Worm (Caenorhabditis elegans) whole organism, L2 larva: ENCODE results near the gene fmo-4.

Source experiments
- C34F6.9 ChIP-seq: fragments of 150-350 bp; optimal IDR thresholded peaks from 2 replicates; lab custom pipeline; 2014; ENCODE audit warnings: missing biosample characterization, missing genetic modification characterization
- F13H6.1 ChIP-seq: sonication (generic microtip); optimal IDR thresholded peaks from 2 replicates; lab custom pipeline; 2016; ENCODE audit warnings: missing genetic modification characterization, missing compliant biosample characterization
- R02D3.7 ChIP-seq: fragments of 150-350 bp; optimal IDR thresholded peaks from 2 replicates; lab custom pipeline; 2014; ENCODE audit warnings: missing biosample characterization, missing genetic modification characterization
- Y55F3AM.14 ChIP-seq: fragments of 200-800 bp; sonication (Bioruptor generic); optimal IDR thresholded peaks from 2 replicates; lab custom pipeline; 2018; ENCODE audit warnings: mild to moderate bottlenecking, missing genetic modification characterization, missing compliant biosample characterization
- ZK546.5 ChIP-seq: sonication (generic microtip); optimal IDR thresholded peaks from 2 replicates; lab custom pipeline; 2017; ENCODE audit warnings: missing biosample characterization, missing genetic modification characterization
- alr-1 ChIP-seq: fragments of 150-350 bp; optimal IDR thresholded peaks from 2 replicates; lab custom pipeline; 2014; ENCODE audit warnings: missing biosample characterization, missing genetic modification characterization
- aly-2 ChIP-seq: fragments of 150-350 bp; optimal IDR thresholded peaks from 2 replicates; lab custom pipeline; 2014; ENCODE audit warnings: missing biosample characterization, missing genetic modification characterization
- ama-1 ChIP-seq: fragments of 150-350 bp; optimal IDR thresholded peaks from 2 replicates; lab custom pipeline; 2018; ENCODE audit warnings: inconsistent platforms
- blmp-1 ChIP-seq: sonication (generic microtip); optimal IDR thresholded peaks from 2 replicates; lab custom pipeline; 2017; ENCODE audit warnings: missing genetic modification characterization, mild to moderate bottlenecking, missing compliant biosample characterization, antibody characterized with exemption, moderate library complexity; ENCODE audit not compliant: insufficient read depth
- ceh-16 ChIP-seq: fragments of 150-350 bp; optimal IDR thresholded peaks from 2 replicates; lab custom pipeline; 2014; ENCODE audit warnings: missing biosample characterization, missing genetic modification characterization
- ceh-82 ChIP-seq: fragments of 150-350 bp; optimal IDR thresholded peaks from 2 replicates; lab custom pipeline; 2014; ENCODE audit warnings: missing biosample characterization, missing genetic modification characterization
- crh-2 ChIP-seq: sonication (generic microtip); optimal IDR thresholded peaks from 2 replicates; lab custom pipeline; 2017; ENCODE audit warnings: missing biosample characterization, missing genetic modification characterization
- dmd-4 ChIP-seq: sonication (generic microtip); optimal IDR thresholded peaks from 2 replicates; lab custom pipeline; 2017; ENCODE audit warnings: missing biosample characterization, missing genetic modification characterization
- egl-27 ChIP-seq: sonication (generic microtip); optimal IDR thresholded peaks from 3 replicates; lab custom pipeline; 2017; ENCODE audit warnings: missing biosample characterization, missing genetic modification reagents, missing genetic modification characterization
- elt-1 ChIP-seq: fragments of 150-350 bp; optimal IDR thresholded peaks from 2 replicates; lab custom pipeline; 2014; ENCODE audit warnings: missing biosample characterization, missing genetic modification characterization
- elt-3 ChIP-seq: sonication (generic microtip); optimal IDR thresholded peaks from 2 replicates; lab custom pipeline; 2017; ENCODE audit warnings: missing biosample characterization, missing genetic modification characterization
- fos-1 ChIP-seq: fragments of 150-350 bp; optimal IDR thresholded peaks from 2 replicates; lab custom pipeline; 2014; ENCODE audit warnings: missing biosample characterization, missing genetic modification characterization
- gmeb-1 ChIP-seq: fragments of 150-350 bp; optimal IDR thresholded peaks from 2 replicates; lab custom pipeline; 2014; ENCODE audit warnings: missing biosample characterization, missing genetic modification characterization
- lin-11 ChIP-seq: fragments of 150-350 bp; sonication (generic microtip); optimal IDR thresholded peaks from 2 replicates; lab custom pipeline; 2014; ENCODE audit warnings: missing biosample characterization, missing genetic modification characterization, inconsistent platforms, mixed read lengths
- lin-13 ChIP-seq: fragments of 150-350 bp; optimal IDR thresholded peaks from 2 replicates; lab custom pipeline; 2014; ENCODE audit warnings: missing biosample characterization, missing genetic modification reagents, missing genetic modification characterization
- lin-39 ChIP-seq: fragments of 150-350 bp; optimal IDR thresholded peaks from 2 replicates; lab custom pipeline; 2014; ENCODE audit warnings: missing biosample characterization, missing genetic modification reagents, missing genetic modification characterization
- lsy-2 ChIP-seq, 2 experiments: fragments of 150-350 bp in 1 of 2; sonication (generic microtip) in 1 of 2; optimal IDR thresholded peaks; 2 replicates each; lab custom pipeline; 2014 to 2017; ENCODE audit warnings: missing biosample characterization in 2 of 2, missing genetic modification characterization in 2 of 2
- mab-5 ChIP-seq: fragments of 150-350 bp; optimal IDR thresholded peaks from 2 replicates; lab custom pipeline; 2014; ENCODE audit warnings: missing biosample characterization, missing genetic modification characterization
- mbf-1 ChIP-seq: sonication (generic microtip); optimal IDR thresholded peaks from 2 replicates; lab custom pipeline; 2017; ENCODE audit warnings: missing biosample characterization, missing genetic modification characterization
- mdl-1 ChIP-seq, 2 experiments: fragments of 150-350 bp in 1 of 2; sonication (generic microtip) in 1 of 2; optimal IDR thresholded peaks; 2 replicates each; lab custom pipeline; 2017; ENCODE audit warnings: missing biosample characterization in 2 of 2, missing genetic modification characterization in 2 of 2
- nhr-10 ChIP-seq: sonication (generic microtip); optimal IDR thresholded peaks from 2 replicates; lab custom pipeline; 2017; ENCODE audit warnings: missing biosample characterization, missing genetic modification characterization
- nhr-11 ChIP-seq: fragments of 150-350 bp; optimal IDR thresholded peaks from 2 replicates; lab custom pipeline; 2014; ENCODE audit warnings: missing biosample characterization, missing genetic modification characterization
- nhr-12 ChIP-seq: fragments of 150-350 bp; optimal IDR thresholded peaks from 2 replicates; lab custom pipeline; 2014; ENCODE audit warnings: missing biosample characterization, missing genetic modification characterization
- nhr-129 ChIP-seq: fragments of 150-350 bp; optimal IDR thresholded peaks from 2 replicates; lab custom pipeline; 2014; ENCODE audit warnings: missing biosample characterization, missing genetic modification characterization
- nhr-21 ChIP-seq: fragments of 150-350 bp; optimal IDR thresholded peaks from 2 replicates; lab custom pipeline; 2014; ENCODE audit warnings: missing biosample characterization, missing genetic modification characterization
- nhr-23 ChIP-seq: fragments of 150-350 bp; optimal IDR thresholded peaks from 2 replicates; lab custom pipeline; 2014; ENCODE audit warnings: missing biosample characterization, missing genetic modification reagents, missing genetic modification characterization
- nhr-237 ChIP-seq: fragments of 150-350 bp; optimal IDR thresholded peaks from 2 replicates; lab custom pipeline; 2014; ENCODE audit warnings: missing biosample characterization, missing genetic modification characterization
- nhr-25 ChIP-seq: fragments of 150-350 bp; sonication (generic microtip); optimal IDR thresholded peaks from 3 replicates; lab custom pipeline; 2014; ENCODE audit warnings: missing biosample characterization, missing genetic modification characterization
- nhr-6 ChIP-seq: fragments of 150-350 bp; optimal IDR thresholded peaks from 2 replicates; lab custom pipeline; 2014; ENCODE audit warnings: missing biosample characterization, missing genetic modification characterization
- nhr-77 ChIP-seq: fragments of 150-350 bp; optimal IDR thresholded peaks from 2 replicates; lab custom pipeline; 2014; ENCODE audit warnings: missing biosample characterization, missing genetic modification characterization
- peb-1 ChIP-seq: fragments of 150-350 bp; optimal IDR thresholded peaks from 2 replicates; lab custom pipeline; 2014; ENCODE audit warnings: missing biosample characterization, missing genetic modification characterization
- sem-4 ChIP-seq: fragments of 150-350 bp; optimal IDR thresholded peaks from 2 replicates; lab custom pipeline; 2014; ENCODE audit warnings: missing biosample characterization, missing genetic modification reagents, missing genetic modification characterization
- skn-1 ChIP-seq: sonication (generic microtip); optimal IDR thresholded peaks from 2 replicates; lab custom pipeline; 2017; ENCODE audit warnings: missing biosample characterization, missing genetic modification characterization
- sma-3 ChIP-seq: sonication (generic microtip); optimal IDR thresholded peaks from 2 replicates; lab custom pipeline; 2016; ENCODE audit warnings: missing genetic modification reagents, missing genetic modification characterization, missing compliant biosample characterization
- sma-9 ChIP-seq, 2 experiments: fragments of 150-350 bp in 1 of 2; sonication (generic microtip) in 1 of 2; optimal IDR thresholded peaks; 2 replicates each; lab custom pipeline; 2014 to 2016; ENCODE audit warnings: missing genetic modification characterization in 2 of 2, mild to moderate bottlenecking in 1 of 2, missing biosample characterization in 1 of 2, missing compliant biosample characterization in 1 of 2, missing genetic modification reagents in 1 of 2, moderate library complexity in 1 of 2
- snpc-4 ChIP-seq: fragments of 150-350 bp; optimal IDR thresholded peaks from 2 replicates; lab custom pipeline; 2014; ENCODE audit warnings: missing biosample characterization, missing genetic modification characterization
- unc-39 ChIP-seq: fragments of 150-350 bp; optimal IDR thresholded peaks from 2 replicates; lab custom pipeline; 2014; ENCODE audit warnings: missing biosample characterization, missing genetic modification characterization
- unc-55 ChIP-seq: fragments of 150-350 bp; sonication (generic microtip); optimal IDR thresholded peaks from 3 replicates; lab custom pipeline; 2014; ENCODE audit warnings: missing biosample characterization, missing genetic modification reagents, missing genetic modification characterization
- unc-62 ChIP-seq: fragments of 150-350 bp; optimal IDR thresholded peaks from 2 replicates; lab custom pipeline; 2014; ENCODE audit warnings: missing biosample characterization, missing genetic modification reagents, missing genetic modification characterization
- zag-1 ChIP-seq: fragments of 150-350 bp; optimal IDR thresholded peaks from 2 replicates; lab custom pipeline; 2014; ENCODE audit warnings: missing biosample characterization, missing genetic modification characterization
- ztf-1 ChIP-seq: fragments of 200-800 bp; sonication (Bioruptor generic); conservative IDR thresholded peaks from 2 replicates; pipeline ENCODE4 v1.3.6; 2022; ENCODE audit warnings: missing genetic modification characterization, missing compliant biosample characterization
- ztf-11 ChIP-seq: sonication (generic microtip); optimal IDR thresholded peaks from 2 replicates; lab custom pipeline; 2017; ENCODE audit warnings: missing biosample characterization, missing genetic modification characterization
- ztf-4 ChIP-seq: fragments of 150-350 bp; optimal IDR thresholded peaks from 2 replicates; lab custom pipeline; 2014; ENCODE audit warnings: missing biosample characterization, missing genetic modification characterization

The fmo-4 gene

ce11 chrV:13606651-13607242 is at the start of gene fmo-4:
fmo-4 (minus strand) TSS chrV:13606701.
- TF ChIP-seq nhr-25, result peak; percentile 9
- TF ChIP-seq Y55F3AM.14 (GFP tag; lab: Kevin White, UChicago), result peak; percentile 33
- TF ChIP-seq nhr-23 (tag; lab: Kevin White, UChicago), result no peak
- TF ChIP-seq nhr-21 (tag; lab: Kevin White, UChicago), result peak; percentile 71

ce11 chrV:13655202-13655764 is 48.8 kb upstream of the fmo-4 start:
- TF ChIP-seq zag-1 (tag; lab: Kevin White, UChicago) (peak; percentile 90), egl-27 (tag; lab: Kevin White, UChicago) (peak; percentile 50), peb-1 (tag; lab: Kevin White, UChicago) (no peak), ztf-11 (tag; lab: Kevin White, UChicago) (no peak), fos-1 (tag; lab: Kevin White, UChicago) (peak; percentile 66), sma-3 (GFP tag; lab: Kevin White, UChicago) (no peak), mdl-1 (tag; optimal IDR thresholded peaks at IDR 0.05; lab: Kevin White, UChicago) (peak; percentile 48 to 61), nhr-25 (peak; percentile 62), unc-39 (tag; lab: Kevin White, UChicago) (no peak), ztf-1 (GFP tag; lab: Robert Waterston, UW) (no peak), elt-1 (tag; lab: Kevin White, UChicago) (no peak), nhr-11 (no peak), lsy-2 (tag; optimal IDR thresholded peaks at IDR 0.05; lab: Kevin White, UChicago) (peak; percentile 39 to 80), sem-4 (peak; percentile 90), sma-9 (GFP tag; optimal IDR thresholded peaks at IDR 0.05; lab: Kevin White, UChicago) (peak; percentile 39), sma-9 (tag; optimal IDR thresholded peaks at IDR 0.05; lab: Kevin White, UChicago) (no peak), nhr-129 (tag; lab: Kevin White, UChicago) (peak; percentile 89), nhr-6 (tag; lab: Kevin White, UChicago) (no peak), ceh-16 (tag; lab: Kevin White, UChicago) (peak; percentile 40), aly-2 (tag; lab: Kevin White, UChicago) (no peak), ama-1 (lab: Kevin White, UChicago) (peak; percentile 76), lin-13 (GFP tag; lab: Kevin White, UChicago) (peak; percentile 72), nhr-237 (tag; lab: Kevin White, UChicago) (no peak), gmeb-1 (tag; lab: Kevin White, UChicago) (no peak), nhr-23 (tag; lab: Kevin White, UChicago) (no peak), ZK546.5 (no peak), blmp-1 (peak; percentile 90), alr-1 (tag; lab: Kevin White, UChicago) (no peak), Y55F3AM.14 (GFP tag; lab: Kevin White, UChicago) (peak; percentile 53), lin-11 (tag; lab: Kevin White, UChicago) (no peak), dmd-4 (tag; lab: Kevin White, UChicago) (no peak), nhr-21 (tag; lab: Kevin White, UChicago) (peak; percentile 54), nhr-10 (tag; lab: Kevin White, UChicago) (no peak), nhr-77 (tag; lab: Kevin White, UChicago) (no peak), C34F6.9 (tag; lab: Kevin White, UChicago) (peak; percentile 88), ceh-82 (tag; lab: Kevin White, UChicago) (no peak), snpc-4 (tag; lab: Kevin White, UChicago) (peak; percentile 52), mab-5 (tag; lab: Kevin White, UChicago) (peak; percentile 38), skn-1 (tag; lab: Kevin White, UChicago) (peak; percentile 32), crh-2 (tag; lab: Kevin White, UChicago) (peak; percentile 93), F13H6.1 (tag; lab: Kevin White, UChicago) (peak; percentile 80), nhr-12 (no peak), mbf-1 (tag; lab: Kevin White, UChicago) (no peak), ztf-4 (tag; lab: Kevin White, UChicago) (peak; percentile 69), R02D3.7 (tag; lab: Kevin White, UChicago) (no peak), unc-62 (GFP tag; lab: Kevin White, UChicago) (no peak), unc-55 (peak; percentile 92), lin-39 (tag; lab: Kevin White, UChicago) (no peak), elt-3 (tag; lab: Kevin White, UChicago) (no peak)
